Worm (Caenorhabditis elegans) whole organism, L4 larva: Measurements from ENCODE around the gene Y71H2B.5.

ENCODE experiments used
- aha-1 ChIP-seq: fragments of 150-350 bp; peaks from one replicate; lab custom pipeline; 2014; ENCODE audit warnings: missing biosample characterization, missing genetic modification characterization
- ceh-82 ChIP-seq: sonication (generic microtip); optimal IDR thresholded peaks from 2 replicates; lab custom pipeline; 2017; ENCODE audit warnings: missing biosample characterization, missing genetic modification characterization
- daf-16 ChIP-seq, 3 experiments: sonication (generic microtip); optimal IDR thresholded peaks; 2 replicates each; lab custom pipeline; 2016 to 2017; ENCODE audit warnings: missing genetic modification characterization in 3 of 3, missing genetic modification reagents in 3 of 3, mild to moderate bottlenecking in 2 of 3, missing compliant biosample characterization in 2 of 3, missing biosample characterization in 1 of 3, moderate library complexity in 1 of 3
- dmd-6 ChIP-seq: fragments of 200-800 bp; sonication (Bioruptor generic); IDR thresholded peaks from 2 replicates; pipeline ENCODE4 v1.3.6; 2022; ENCODE audit warnings: missing genetic modification reagents, missing genetic modification characterization, missing compliant biosample characterization
- dve-1 ChIP-seq: sonication (generic microtip); optimal IDR thresholded peaks from 2 replicates; lab custom pipeline; 2017; ENCODE audit warnings: antibody characterized with exemption, mild to moderate bottlenecking, missing genetic modification characterization, missing compliant biosample characterization; ENCODE audit not compliant: insufficient read depth
- hlh-11 ChIP-seq: fragments of 200-800 bp; sonication (Bioruptor generic); optimal IDR thresholded peaks from 2 replicates; lab custom pipeline; 2018; ENCODE audit warnings: mild to moderate bottlenecking, missing genetic modification characterization, missing compliant biosample characterization
- lim-7 ChIP-seq: fragments of 200-800 bp; sonication (Bioruptor generic); IDR thresholded peaks from 2 replicates; pipeline ENCODE4 v1.3.6; 2022; ENCODE audit warnings: missing genetic modification characterization, missing compliant biosample characterization
- lin-39 ChIP-seq: fragments of 150-350 bp; optimal IDR thresholded peaks from 2 replicates; lab custom pipeline; 2014; ENCODE audit warnings: missing biosample characterization, missing genetic modification reagents, missing genetic modification characterization
- mdl-1 ChIP-seq, 2 experiments: fragments of 150-350 bp in 1 of 2; sonication (generic microtip) in 1 of 2; optimal IDR thresholded peaks; 2 replicates each; lab custom pipeline; 2014 to 2017; ENCODE audit warnings: missing biosample characterization in 2 of 2, missing genetic modification characterization in 2 of 2
- mxl-3 ChIP-seq: fragments of 200-800 bp; sonication (Bioruptor generic); optimal IDR thresholded peaks from 2 replicates; lab custom pipeline; 2018; ENCODE audit warnings: mild to moderate bottlenecking, missing genetic modification characterization, missing compliant biosample characterization
- nhr-28 ChIP-seq: fragments of 150-350 bp; optimal IDR thresholded peaks from 2 replicates; lab custom pipeline; 2014; ENCODE audit warnings: missing biosample characterization, missing genetic modification characterization
- pha-4 ChIP-seq, 2 experiments: fragments of 150-350 bp in 1 of 2; fragments of 200-800 bp in 1 of 2; sonication (Bioruptor generic) in 1 of 2; IDR thresholded peaks in 1 of 2; optimal IDR thresholded peaks in 1 of 2; 2 replicates each; pipeline versions ENCODE4 v1.3.6 to Lab custom; 2014 to 2022; ENCODE audit warnings: missing genetic modification characterization in 2 of 2, missing genetic modification reagents in 2 of 2, missing biosample characterization in 1 of 2, missing compliant biosample characterization in 1 of 2
- pqm-1 ChIP-seq: sonication (generic microtip); optimal IDR thresholded peaks from 2 replicates; lab custom pipeline; 2017; ENCODE audit warnings: missing biosample characterization, missing genetic modification characterization
- spr-1 ChIP-seq: sonication (generic microtip); optimal IDR thresholded peaks from 2 replicates; lab custom pipeline; 2016; ENCODE audit warnings: mild to moderate bottlenecking, missing genetic modification characterization, missing compliant biosample characterization
- tra-1 ChIP-seq: fragments of 200-800 bp; sonication (Bioruptor generic); IDR thresholded peaks from 2 replicates; pipeline ENCODE4 v1.3.6; 2022; ENCODE audit warnings: missing genetic modification reagents, missing genetic modification characterization, missing compliant biosample characterization
- unc-62 ChIP-seq, 3 experiments: fragments of 150-350 bp in 1 of 3; sonication (generic microtip); optimal IDR thresholded peaks in 2 of 3; peaks in 1 of 3; 1 replicate in 1 of 3; 2 replicates in 2 of 3; lab custom pipeline; 2014 to 2017; ENCODE audit warnings: missing biosample characterization in 3 of 3, missing genetic modification characterization in 3 of 3, missing genetic modification reagents in 3 of 3, missing genotype in 1 of 3
- zfp-3 ChIP-seq: fragments of 200-800 bp; sonication (Bioruptor generic); conservative IDR thresholded peaks from 2 replicates; pipeline ENCODE4 v1.3.6; 2022; ENCODE audit warnings: missing genetic modification reagents, missing genetic modification characterization, missing compliant biosample characterization

Y71H2B.5 gene

ce11 chrIII:2652704-2653566 is 45.1 kb downstream of the Y71H2B.5 start:
- no peak for TF ChIP-seq daf-16 (GFP tag; optimal IDR thresholded peaks at IDR 0.05; lab: Kevin White, UChicago)
- TF ChIP-seq daf-16 (tag; optimal IDR thresholded peaks at IDR 0.05; lab: Kevin White, UChicago): peak; percentile 71
- no peak for TF ChIP-seq lim-7 (GFP tag; lab: Robert Waterston, UW)
- 0 out of 2 replicates have a peak, but pooled peaks have one; percentile 5 for TF ChIP-seq tra-1 (GFP tag; lab: Robert Waterston, UW)
- no peak for TF ChIP-seq pha-4 (GFP tag; IDR thresholded peaks at IDR 0.05; lab: Robert Waterston, UW)
- TF ChIP-seq pha-4 (tag; optimal IDR thresholded peaks at IDR 0.05; lab: Kevin White, UChicago): peak; percentile 36
- TF ChIP-seq lin-39 (tag; lab: Kevin White, UChicago): no peak
- peak; percentile 16 for TF ChIP-seq pqm-1 (tag; lab: Kevin White, UChicago)
- TF ChIP-seq hlh-11 (tag; lab: Kevin White, UChicago): peak; percentile 60

- TF ChIP-seq zfp-3 (no peak), unc-62 (GFP tag; optimal IDR thresholded peaks at IDR 0.05 in 1 of 2; lab: Kevin White, UChicago) (peak in 1 of 2 experiments; percentile 58), unc-62 (tag; optimal IDR thresholded peaks at IDR 0.05; lab: Kevin White, UChicago) (no peak), dve-1 (tag; lab: Kevin White, UChicago) (peak; percentile 4), mxl-3 (peak; percentile 56), dmd-6 (GFP tag; lab: Robert Waterston, UW) (peak; percentile 13; the same call in 1 of the 2 replicates), tra-1 (GFP tag; lab: Robert Waterston, UW) (0 out of 2 replicates have a peak, but pooled peaks have one; percentile 43), hlh-11 (tag; lab: Kevin White, UChicago) (peak; percentile 18), ceh-82 (tag; lab: Kevin White, UChicago) (no peak), spr-1 (tag; lab: Kevin White, UChicago) (no peak), nhr-28 (tag; lab: Kevin White, UChicago) (peak; percentile 51)
Observed at ce11 chrIII:2656168-2656567, 48.4 kb downstream of the Y71H2B.5 start.

- TF ChIP-seq mdl-1 (tag; optimal IDR thresholded peaks at IDR 0.05; lab: Kevin White, UChicago): no peak
- TF ChIP-seq aha-1 (tag; lab: Kevin White, UChicago): peak; percentile 46
Observed at ce11 chrIII:2657783-2658182, 50.0 kb downstream of the Y71H2B.5 start, which contains the start of gene let-805. Gene let-805, plus strand, starts transcription at chrIII:2658083.
